Fruit fly (Drosophila melanogaster) whole organism: ENCODE results near the gene CG11436.

Experiments
- CG8478 ChIP-seq: fragments of >200 bp; optimal IDR thresholded peaks from 2 replicates; lab custom pipeline; 2018; ENCODE audit warnings: inconsistent platforms
- pan ChIP-seq: fragments of >200 bp; optimal IDR thresholded peaks from 2 replicates; lab custom pipeline; 2017
- psq ChIP-seq: fragments of >200 bp; optimal IDR thresholded peaks from 2 replicates; lab custom pipeline; 2017
- usp ChIP-seq: fragments of >200 bp; optimal IDR thresholded peaks from 2 replicates; lab custom pipeline; 2017; ENCODE audit warnings: missing biosample characterization, missing genetic modification characterization, mixed read lengths

dm6 chrX:4529909-4530308 is 21.8 kb downstream of the CG11436 start, which contains the start of gene CG3556:
- TF ChIP-seq CG8478 (no peak), pan (lab: Kevin White, UChicago) (no peak), psq (lab: Kevin White, UChicago) (no peak), usp (GFP tag; lab: Kevin White, UChicago) (no peak)
